Worm (Caenorhabditis elegans) whole organism, L1 larva: ENCODE data around the gene C03B1.3.

Experiments
- ceh-90 ChIP-seq: sonication (generic microtip); optimal IDR thresholded peaks from 2 replicates; lab custom pipeline; 2016; ENCODE audit warnings: missing genetic modification characterization, missing compliant biosample characterization
- fkh-4 ChIP-seq: sonication (generic microtip); optimal IDR thresholded peaks from 2 replicates; lab custom pipeline; 2016; ENCODE audit warnings: missing compliant biosample characterization, missing genetic modification characterization, borderline replicate concordance
- lin-14 ChIP-seq: fragments of 200-800 bp; sonication (Bioruptor generic); optimal IDR thresholded peaks from 2 replicates; lab custom pipeline; 2018; ENCODE audit warnings: mild to moderate bottlenecking, missing genetic modification characterization, moderate library complexity, missing compliant biosample characterization
- mep-1 ChIP-seq: fragments of 150-350 bp; optimal IDR thresholded peaks from 2 replicates; lab custom pipeline; 2014; ENCODE audit warnings: missing biosample characterization, missing genetic modification characterization
- nhr-76 ChIP-seq: sonication (generic microtip); optimal IDR thresholded peaks from 2 replicates; lab custom pipeline; 2017; ENCODE audit warnings: missing biosample characterization, missing genetic modification characterization
- pax-3 ChIP-seq: fragments of 200-800 bp; sonication (Bioruptor generic); optimal IDR thresholded peaks from 2 replicates; lab custom pipeline; 2018; ENCODE audit warnings: mild to moderate bottlenecking, missing genetic modification characterization, moderate library complexity, missing compliant biosample characterization
- rnt-1 ChIP-seq: sonication (generic microtip); optimal IDR thresholded peaks from 2 replicates; lab custom pipeline; 2016; ENCODE audit warnings: mild to moderate bottlenecking, missing genetic modification characterization, moderate library complexity, missing compliant biosample characterization
- unc-62 ChIP-seq: fragments of 150-350 bp; optimal IDR thresholded peaks from 2 replicates; lab custom pipeline; 2014; ENCODE audit warnings: missing biosample characterization, missing genetic modification reagents, missing genetic modification characterization

- TF ChIP-seq fkh-4 (tag; lab: Kevin White, UChicago) (no peak), unc-62 (GFP tag; lab: Kevin White, UChicago) (no peak), rnt-1 (tag; lab: Kevin White, UChicago) (no peak), pax-3 (no peak), nhr-76 (tag; lab: Kevin White, UChicago) (no peak), lin-14 (no peak), mep-1 (tag; lab: Kevin White, UChicago) (no peak), ceh-90 (no peak)
Observed at ce11 chrX:6337951-6338350, 27.9 kb upstream of the C03B1.3 start, which contains the start of gene C03B1.13.
